Fruit fly (Drosophila melanogaster): Measurements from ENCODE around the gene CG13630.

The CG13630 gene

dm6 chr3R:24767667-24768340, 48.6 kb upstream of the CG13630 start (continued):
- no peak for TF ChIP-seq CG6854 (GFP tag; optimal IDR thresholded peaks at IDR 0.05)
- no peak for TF ChIP-seq maf-S (GFP tag; optimal IDR thresholded peaks at IDR 0.05)
- peak; percentile 28 for TF ChIP-seq Kr (GFP tag; optimal IDR thresholded peaks at IDR 0.05)
- no peak for TF ChIP-seq kah (GFP tag; optimal IDR thresholded peaks at IDR 0.05)
- TF ChIP-seq so (GFP tag; IDR thresholded peaks at IDR 0.05), result no peak
- no peak for TF ChIP-seq CG12659 (GFP tag; optimal IDR thresholded peaks at IDR 0.05)
- TF ChIP-seq crc (GFP tag; optimal IDR thresholded peaks at IDR 0.05), result no peak
- TF ChIP-seq Atf3 (GFP tag; optimal IDR thresholded peaks at IDR 0.05), result no peak
- TF ChIP-seq CG4820 (GFP tag; optimal IDR thresholded peaks at IDR 0.05), result no peak
- no peak for TF ChIP-seq Ets65A (GFP tag)
- TF ChIP-seq tna (GFP tag; IDR thresholded peaks at IDR 0.05; ENCODE audit: partially characterized antibody), result no peak
- TF ChIP-seq Gsc (GFP tag; IDR thresholded peaks at IDR 0.05), result no peak
- peak; percentile 55 for TF ChIP-seq Spps (tag; optimal IDR thresholded peaks at IDR 0.05)
- no peak for TF ChIP-seq CG31441 (GFP tag; IDR thresholded peaks at IDR 0.05)
- no peak for TF ChIP-seq tap (tag; optimal IDR thresholded peaks at IDR 0.05)
- TF ChIP-seq HLH3B (GFP tag; IDR thresholded peaks at IDR 0.05), result no peak
- no peak for TF ChIP-seq Taf1 (GFP tag; IDR thresholded peaks at IDR 0.05)
- TF ChIP-seq Dip2 (GFP tag; IDR thresholded peaks at IDR 0.05), result no peak
- no peak for TF ChIP-seq Hand (GFP tag; optimal IDR thresholded peaks at IDR 0.05)
- no peak for TF ChIP-seq en (GFP tag; optimal IDR thresholded peaks at IDR 0.05)
- TF ChIP-seq Nf-YB (GFP tag; optimal IDR thresholded peaks at IDR 0.05), result peak; percentile 58
- TF ChIP-seq peb (GFP tag; IDR thresholded peaks at IDR 0.05), result no peak
- TF ChIP-seq CG11456 (GFP tag; IDR thresholded peaks at IDR 0.05), result no peak
- no peak for TF ChIP-seq fu2 (GFP tag; optimal IDR thresholded peaks at IDR 0.05)
- TF ChIP-seq Sox100B (GFP tag; optimal IDR thresholded peaks at IDR 0.05), result peak; percentile 17
- no peak for TF ChIP-seq CG10366 (GFP tag; IDR thresholded peaks at IDR 0.05)
- TF ChIP-seq nerfin-2 (GFP tag; IDR thresholded peaks at IDR 0.05; ENCODE audit: partially characterized antibody), result no peak
- no peak for TF ChIP-seq cwo (GFP tag; optimal IDR thresholded peaks at IDR 0.05)
- no peak for TF ChIP-seq disco-r (GFP tag; optimal IDR thresholded peaks at IDR 0.05)
- TF ChIP-seq E2f1 (GFP tag; IDR thresholded peaks at IDR 0.05), result no peak
- TF ChIP-seq sqz (GFP tag; optimal IDR thresholded peaks at IDR 0.05), result peak; percentile 40
- no peak for TF ChIP-seq ab (GFP tag; optimal IDR thresholded peaks at IDR 0.05)
- no peak for TF ChIP-seq Dref (GFP tag; IDR thresholded peaks at IDR 0.05)
- no peak for TF ChIP-seq CG10543 (GFP tag; optimal IDR thresholded peaks at IDR 0.05)
- no peak for TF ChIP-seq ssp (GFP tag; IDR thresholded peaks at IDR 0.05)
- peak; percentile 70 for TF ChIP-seq sd (tag; optimal IDR thresholded peaks at IDR 0.05)
- no peak for TF ChIP-seq Scr (GFP tag; IDR thresholded peaks at IDR 0.05; ENCODE audit: partially characterized antibody)
- no peak for TF ChIP-seq nau (GFP tag; optimal IDR thresholded peaks at IDR 0.05)
- no peak for TF ChIP-seq Ptx1 (GFP tag; IDR thresholded peaks at IDR 0.05)
- no peak for TF ChIP-seq Aef1 (GFP tag; IDR thresholded peaks at IDR 0.05)
- peak; percentile 8 for TF ChIP-seq Oli (tag; optimal IDR thresholded peaks at IDR 0.05)
- no peak for TF ChIP-seq Hr39 (optimal IDR thresholded peaks at IDR 0.05)
- TF ChIP-seq dati (GFP tag; IDR thresholded peaks at IDR 0.05), result no peak
- TF ChIP-seq CG14965 (GFP tag; optimal IDR thresholded peaks at IDR 0.05; ENCODE audit: borderline replicate concordance), result no peak
- TF ChIP-seq wek (GFP tag; optimal IDR thresholded peaks at IDR 0.05), result no peak
- TF ChIP-seq ranshi (GFP tag; IDR thresholded peaks at IDR 0.05), result no peak
- no peak for TF ChIP-seq ato (GFP tag; IDR thresholded peaks at IDR 0.05; ENCODE audit: partially characterized antibody)
- no peak for TF ChIP-seq HLH4C (GFP tag; IDR thresholded peaks at IDR 0.05; ENCODE audit: partially characterized antibody)
- peak; percentile 3 for TF ChIP-seq nmo (GFP tag; optimal IDR thresholded peaks at IDR 0.05)
- TF ChIP-seq bab2 (GFP tag; optimal IDR thresholded peaks at IDR 0.05), result no peak
- TF ChIP-seq Med (GFP tag), result no peak

All from whole organism, embryonic.